Fruit fly (Drosophila melanogaster): Measurements from ENCODE around the gene S6k.

Gene S6k

DNA sequence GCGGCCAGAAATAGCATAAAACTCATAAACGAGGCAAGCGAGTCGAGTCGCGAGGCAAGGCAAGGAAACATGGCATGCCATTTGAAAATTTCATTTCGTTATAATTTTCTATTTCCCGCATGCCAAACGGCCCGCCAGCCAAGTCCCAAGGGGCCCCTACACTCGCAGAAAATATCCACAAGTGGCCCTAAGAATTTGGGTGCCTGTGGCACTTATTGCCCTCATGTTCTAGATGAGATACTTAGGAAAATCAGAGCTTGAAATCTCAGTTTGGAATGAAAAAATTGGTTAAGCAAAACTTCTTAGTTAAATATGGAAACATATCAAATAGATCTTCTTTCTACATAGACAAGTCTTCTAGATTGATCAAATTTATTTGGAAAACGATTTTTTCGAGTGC lies 27.6 kb upstream of the S6k start (continued):
- TF ChIP-seq pzg (GFP tag; optimal IDR thresholded peaks at IDR 0.05), result no peak
- TF ChIP-seq CG11247 (GFP tag; IDR thresholded peaks at IDR 0.05), result no peak
- TF ChIP-seq lilli (GFP tag; optimal IDR thresholded peaks at IDR 0.05), result no peak
- no peak for TF ChIP-seq Dref (GFP tag; IDR thresholded peaks at IDR 0.05)
- no peak for TF ChIP-seq az2 (GFP tag; optimal IDR thresholded peaks at IDR 0.05)
- TF ChIP-seq fd96Cb (tag; optimal IDR thresholded peaks at IDR 0.05), result peak; percentile 15
- TF ChIP-seq wor (GFP tag; IDR thresholded peaks at IDR 0.05), result no peak
- TF ChIP-seq eve (GFP tag; optimal IDR thresholded peaks at IDR 0.05), result no peak
- TF ChIP-seq CG8388 (GFP tag; optimal IDR thresholded peaks at IDR 0.05), result no peak
- no peak for TF ChIP-seq gsb-n (tag; optimal IDR thresholded peaks at IDR 0.05)
- no peak for TF ChIP-seq Atf3 (GFP tag; optimal IDR thresholded peaks at IDR 0.05)
- TF ChIP-seq CG2875 (GFP tag; optimal IDR thresholded peaks at IDR 0.05), result no peak
- TF ChIP-seq YL-1 (GFP tag; optimal IDR thresholded peaks at IDR 0.05), result no peak
- no peak for TF ChIP-seq eyg (GFP tag; optimal IDR thresholded peaks at IDR 0.05)
- peak; percentile 34; the same call in 1 of the 2 replicates for TF ChIP-seq ranshi (GFP tag; IDR thresholded peaks at IDR 0.05)
- no peak for TF ChIP-seq CG17385 (GFP tag; optimal IDR thresholded peaks at IDR 0.05)
- peak; percentile 44; the same call in 1 of the 2 replicates for TF ChIP-seq CG32532 (GFP tag; IDR thresholded peaks at IDR 0.05)
- TF ChIP-seq Ets65A (GFP tag), result peak; percentile 28
- no peak for TF ChIP-seq CG1602 (GFP tag; optimal IDR thresholded peaks at IDR 0.05)
- TF ChIP-seq Chrac-16 (GFP tag; optimal IDR thresholded peaks at IDR 0.05), result no peak
- no peak for TF ChIP-seq CG18011 (GFP tag; optimal IDR thresholded peaks at IDR 0.05)
- TF ChIP-seq sna (GFP tag; IDR thresholded peaks at IDR 0.05; ENCODE audit: partially characterized antibody), result no peak
- no peak for TF ChIP-seq her (GFP tag; optimal IDR thresholded peaks at IDR 0.05)
- peak; percentile 14 for TF ChIP-seq CG2120 (GFP tag; optimal IDR thresholded peaks at IDR 0.05)
- TF ChIP-seq CG42726 (GFP tag; IDR thresholded peaks at IDR 0.05; ENCODE audit: partially characterized antibody), result no peak
- TF ChIP-seq Atf6 (GFP tag; IDR thresholded peaks at IDR 0.05), result no peak
- TF ChIP-seq CG10565 (GFP tag; optimal IDR thresholded peaks at IDR 0.05), result no peak
- TF ChIP-seq Rfx (GFP tag; IDR thresholded peaks at IDR 0.05), result peak; percentile 27; the same call in 1 of the 2 replicates
- peak; percentile 39 for TF ChIP-seq sd (tag; optimal IDR thresholded peaks at IDR 0.05)
- TF ChIP-seq CG14441 (GFP tag; IDR thresholded peaks at IDR 0.05), result 0 out of 2 replicates have a peak, but pooled peaks have one; percentile 17
- TF ChIP-seq Ptx1 (GFP tag; IDR thresholded peaks at IDR 0.05), result 0 out of 2 replicates have a peak, but pooled peaks have one; percentile 7
- TF ChIP-seq CG15269 (tag; optimal IDR thresholded peaks at IDR 0.05), result peak; percentile 17
- TF ChIP-seq Ssrp (tag; optimal IDR thresholded peaks at IDR 0.05), result peak; percentile 12
- TF ChIP-seq CG7786 (GFP tag; optimal IDR thresholded peaks at IDR 0.05), result no peak
- no peak for TF ChIP-seq HLH54F (GFP tag; optimal IDR thresholded peaks at IDR 0.05)
- TF ChIP-seq yki (optimal IDR thresholded peaks at IDR 0.05), result no peak
- TF ChIP-seq ham (GFP tag; IDR thresholded peaks at IDR 0.05), result no peak

DNA sequence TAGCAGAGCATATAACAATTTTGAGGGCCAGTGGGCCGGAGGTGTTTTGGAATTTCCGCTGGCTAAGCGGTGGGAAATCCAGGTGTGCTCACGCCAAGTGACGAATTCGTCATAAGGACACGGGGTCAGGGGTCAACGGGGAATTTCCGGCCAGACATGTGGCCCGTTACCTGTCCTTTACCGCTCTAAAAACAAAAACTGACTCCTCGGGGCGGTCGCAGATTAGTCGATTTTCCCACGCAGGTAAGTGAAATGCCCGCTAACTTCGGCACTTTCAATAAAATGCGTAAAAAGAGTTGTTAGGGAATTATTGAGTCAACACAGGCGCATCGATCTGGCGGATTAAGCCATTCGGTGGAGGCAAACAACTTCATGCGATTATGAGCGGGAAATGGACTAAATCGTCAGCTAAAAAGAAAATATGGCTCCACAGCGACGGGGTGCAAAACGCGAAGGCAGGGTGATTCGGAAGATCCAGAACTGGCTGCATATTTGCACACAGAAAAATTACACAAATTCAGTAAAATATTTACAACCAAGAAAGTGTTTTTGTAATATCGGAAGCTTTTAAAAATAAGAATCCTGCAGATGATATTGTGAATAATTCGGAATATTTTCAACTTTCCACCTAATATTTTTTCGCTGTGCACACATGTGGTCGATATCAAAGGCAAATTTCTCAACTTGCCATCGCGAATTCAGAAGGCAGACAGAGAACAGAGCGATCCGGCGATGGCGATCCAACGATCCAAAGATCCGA lies 25.3 kb upstream of the S6k start:
- no peak for TF ChIP-seq disco-r (GFP tag; optimal IDR thresholded peaks at IDR 0.05)
- no peak for TF ChIP-seq gsb (GFP tag; IDR thresholded peaks at IDR 0.05)
- TF ChIP-seq Drgx (GFP tag; IDR thresholded peaks at IDR 0.05), result peak; percentile 32; the same call in 1 of the 2 replicates
- TF ChIP-seq twi (tag; optimal IDR thresholded peaks at IDR 0.05), result peak; percentile 41
- TF ChIP-seq zen (tag; optimal IDR thresholded peaks at IDR 0.05), result peak; percentile 46
- TF ChIP-seq Dbx (GFP tag; IDR thresholded peaks at IDR 0.05), result no peak
- TF ChIP-seq Camta (GFP tag; optimal IDR thresholded peaks at IDR 0.05), result no peak
- peak; percentile 59 for TF ChIP-seq sens (GFP tag)
- TF ChIP-seq NFAT (GFP tag; IDR thresholded peaks at IDR 0.05), result no peak
- peak in 1 of 2 experiments; percentile 19 for TF ChIP-seq bsh (GFP tag; optimal IDR thresholded peaks at IDR 0.05)
- TF ChIP-seq CG33213 (GFP tag; optimal IDR thresholded peaks at IDR 0.05), result no peak
- peak in 1 of 2 experiments; percentile 92 for TF ChIP-seq tll (GFP tag; optimal IDR thresholded peaks at IDR 0.05)

All from whole organism, embryonic.